Fruit fly (Drosophila melanogaster) whole organism, prepupa: ENCODE results near the gene lute.

Experiments used
- CG10631 ChIP-seq: fragments of 200-800 bp; sonication (Bioruptor generic); optimal IDR thresholded peaks from 2 replicates; lab custom pipeline; 2016; ENCODE audit warnings: missing biosample characterization, missing genetic modification characterization
- CG34406 ChIP-seq: fragments of 200-800 bp; sonication (Bioruptor generic); optimal IDR thresholded peaks from 3 replicates; lab custom pipeline; 2016; ENCODE audit warnings: missing biosample characterization, missing genetic modification characterization
- CG6854 ChIP-seq: fragments of 200-800 bp; sonication (Bioruptor generic); optimal IDR thresholded peaks from 2 replicates; lab custom pipeline; 2017; ENCODE audit warnings: missing biosample characterization, mild to moderate bottlenecking, missing genetic modification characterization
- Hr39 ChIP-seq: fragments of 200-800 bp; sonication (Bioruptor generic); optimal IDR thresholded peaks from 2 replicates; lab custom pipeline; 2016; ENCODE audit warnings: missing biosample characterization, missing genetic modification characterization
- acj6 ChIP-seq: fragments of 200-800 bp; sonication (Bioruptor generic); optimal IDR thresholded peaks from 3 replicates; lab custom pipeline; 2016; ENCODE audit warnings: missing biosample characterization, missing genetic modification characterization
- dsx ChIP-seq: fragments of 200-800 bp; optimal IDR thresholded peaks from 3 replicates; lab custom pipeline; 2019; ENCODE audit warnings: missing biosample characterization, mild to moderate bottlenecking, missing genetic modification characterization, moderate library complexity; ENCODE audit not compliant: poor library complexity, severe bottlenecking
- pdm3 ChIP-seq: fragments of 200-800 bp; sonication (Bioruptor generic); optimal IDR thresholded peaks from 3 replicates; lab custom pipeline; 2016; ENCODE audit warnings: missing biosample characterization, missing genetic modification characterization

DNA sequence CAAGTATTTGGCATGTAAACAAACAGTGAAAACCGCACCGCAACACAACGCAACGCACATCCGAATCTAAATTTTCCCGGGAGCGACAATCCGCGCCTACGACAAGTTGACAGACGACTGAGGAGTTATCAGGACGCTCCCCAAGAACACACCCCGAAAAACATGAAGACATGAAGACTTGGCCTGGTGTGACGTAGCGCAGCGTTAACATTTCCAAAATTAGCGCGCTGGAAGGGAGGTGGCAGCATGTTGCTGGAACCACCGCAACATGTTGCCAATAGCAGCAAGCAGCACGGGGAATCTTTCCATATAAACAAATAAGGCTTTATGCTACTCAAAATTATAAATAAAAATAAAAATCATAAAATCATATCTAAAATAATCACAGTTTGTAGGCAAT lies 33.5 kb upstream of the lute start:
- TF ChIP-seq CG10631 (GFP tag; lab: Kevin White, UChicago): no peak
- no peak for TF ChIP-seq pdm3 (GFP tag; lab: Kevin White, UChicago)
- no peak for TF ChIP-seq acj6 (GFP tag; lab: Kevin White, UChicago)
- no peak for TF ChIP-seq Hr39 (GFP tag; lab: Kevin White, UChicago)
- no peak for TF ChIP-seq CG34406 (GFP tag; lab: Kevin White, UChicago)
- TF ChIP-seq CG6854 (GFP tag; lab: Kevin White, UChicago): no peak
- no peak for TF ChIP-seq dsx
